Fruit fly (Drosophila melanogaster): Measurements from ENCODE around the gene Krn.

Gene Krn

DNA sequence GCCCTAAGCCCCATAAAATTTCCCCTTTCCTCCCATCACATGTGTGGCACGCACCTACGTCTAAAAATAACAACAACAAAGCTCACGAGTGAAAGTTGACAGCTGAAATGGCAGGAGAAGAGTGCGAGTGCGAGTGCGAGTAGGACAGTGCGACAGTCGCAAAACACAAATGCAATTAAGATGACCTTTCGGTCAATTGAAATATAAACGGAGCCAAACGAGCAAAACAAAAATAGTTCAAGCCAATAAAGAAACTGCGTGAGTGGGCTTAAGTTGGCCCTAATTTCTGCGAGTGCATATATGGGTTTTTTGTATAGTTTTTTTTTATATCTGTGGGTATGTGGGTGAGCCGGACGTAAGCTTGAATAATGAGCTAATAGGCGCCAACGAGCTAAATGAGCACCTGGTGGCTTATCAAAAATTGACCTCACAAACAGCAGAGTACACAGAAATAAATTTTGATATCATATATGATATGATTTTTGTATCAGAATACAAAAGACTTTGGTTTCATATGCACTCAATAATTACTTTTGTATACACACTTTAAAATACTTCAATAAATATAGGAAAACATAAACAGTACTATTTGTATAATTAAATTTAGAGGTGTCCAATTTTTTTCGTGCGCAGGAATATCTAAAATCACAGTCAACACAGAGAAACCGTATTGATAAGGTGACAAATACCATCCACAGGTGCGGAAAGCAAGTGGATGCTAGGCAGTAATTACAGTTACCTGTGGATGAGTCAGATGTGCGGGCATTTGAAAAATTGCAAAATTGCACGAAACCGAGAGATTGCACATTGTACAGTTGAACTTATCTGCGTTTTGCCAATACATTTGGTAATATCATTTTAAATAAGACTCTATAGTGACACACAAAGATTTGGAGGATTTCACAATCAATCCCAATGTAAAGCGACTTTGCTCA, 2.1 kb downstream of the Krn start (continued):
- no peak for TF ChIP-seq CG8765 (GFP tag; IDR thresholded peaks at IDR 0.05)
- TF ChIP-seq CG6254 (GFP tag; optimal IDR thresholded peaks at IDR 0.05) = peak; percentile 2
- no peak for TF ChIP-seq gro (GFP tag; optimal IDR thresholded peaks at IDR 0.05)
- TF ChIP-seq bbx (GFP tag; IDR thresholded peaks at IDR 0.05; ENCODE audit: partially characterized antibody) = no peak
- TF ChIP-seq CG4328 (GFP tag; optimal IDR thresholded peaks at IDR 0.05) = no peak
- no peak for TF ChIP-seq az2 (GFP tag; optimal IDR thresholded peaks at IDR 0.05)
- no peak for TF ChIP-seq CG1603 (tag; optimal IDR thresholded peaks at IDR 0.05)
- peak; percentile 34 for TF ChIP-seq exex (tag; optimal IDR thresholded peaks at IDR 0.05)
- TF ChIP-seq cato (GFP tag; optimal IDR thresholded peaks at IDR 0.05; ENCODE audit: borderline replicate concordance) = peak; percentile 28
- TF ChIP-seq sim (GFP tag; IDR thresholded peaks at IDR 0.05) = 0 out of 2 replicates have a peak, but pooled peaks have one; percentile 13
- TF ChIP-seq Sox102F (GFP tag; optimal IDR thresholded peaks at IDR 0.05) = peak; percentile 34
- TF ChIP-seq CG11504 (tag; optimal IDR thresholded peaks at IDR 0.05) = peak; percentile 43
- TF ChIP-seq CG1602 (GFP tag; optimal IDR thresholded peaks at IDR 0.05) = no peak
- no peak for TF ChIP-seq disco-r (GFP tag; optimal IDR thresholded peaks at IDR 0.05)
- no peak for TF ChIP-seq BtbVII (GFP tag; optimal IDR thresholded peaks at IDR 0.05)
- no peak for TF ChIP-seq Side (GFP tag; optimal IDR thresholded peaks at IDR 0.05)
- no peak for TF ChIP-seq CoRest (tag; optimal IDR thresholded peaks at IDR 0.05)
- no peak for TF ChIP-seq Dbx (GFP tag; IDR thresholded peaks at IDR 0.05)
- TF ChIP-seq CG12219 (GFP tag; optimal IDR thresholded peaks at IDR 0.05) = no peak
- TF ChIP-seq CG17912 (GFP tag; optimal IDR thresholded peaks at IDR 0.05) = no peak
- TF ChIP-seq CG11560 (tag; IDR thresholded peaks at IDR 0.05) = no peak
- TF ChIP-seq grn (GFP tag; optimal IDR thresholded peaks at IDR 0.05) = no peak
- peak; percentile 2 for TF ChIP-seq CG17568 (GFP tag; optimal IDR thresholded peaks at IDR 0.05)
- TF ChIP-seq CG12071 (GFP tag; optimal IDR thresholded peaks at IDR 0.05) = no peak
- no peak for TF ChIP-seq D (optimal IDR thresholded peaks at IDR 0.05)
- no peak for TF ChIP-seq D (GFP tag; optimal IDR thresholded peaks at IDR 0.05)
- peak; percentile 33 for TF ChIP-seq CG13296 (GFP tag; optimal IDR thresholded peaks at IDR 0.05)
- TF ChIP-seq Ssrp (tag; optimal IDR thresholded peaks at IDR 0.05) = peak; percentile 23
- TF ChIP-seq maf-S (GFP tag; optimal IDR thresholded peaks at IDR 0.05) = no peak
- TF ChIP-seq CG12769 (tag; optimal IDR thresholded peaks at IDR 0.05) = no peak
- TF ChIP-seq z (GFP tag; IDR thresholded peaks at IDR 0.05) = 0 out of 3 replicates have a peak, but pooled peaks have one; percentile 40
- peak; percentile 9 for TF ChIP-seq Atf-2 (GFP tag; optimal IDR thresholded peaks at IDR 0.05)
- TF ChIP-seq H15 (GFP tag; IDR thresholded peaks at IDR 0.05) = no peak
- TF ChIP-seq fd96Cb (tag; optimal IDR thresholded peaks at IDR 0.05) = no peak
- TF ChIP-seq CG15011 (GFP tag; optimal IDR thresholded peaks at IDR 0.05) = no peak
- TF ChIP-seq CG16813 (GFP tag; IDR thresholded peaks at IDR 0.05; ENCODE audit: partially characterized antibody) = no peak
- TF ChIP-seq eve (GFP tag; optimal IDR thresholded peaks at IDR 0.05) = peak in 1 of 2 experiments; percentile 30
- TF ChIP-seq al (GFP tag; IDR thresholded peaks at IDR 0.05) = peak; percentile 9; the same call in 1 of the 2 replicates
- no peak for TF ChIP-seq Sin3A (optimal IDR thresholded peaks at IDR 0.05)
- TF ChIP-seq CG15073 (GFP tag; optimal IDR thresholded peaks at IDR 0.05) = no peak
- peak; percentile 22; the same call in 1 of the 2 replicates for TF ChIP-seq E2f2 (GFP tag; IDR thresholded peaks at IDR 0.05)
- TF ChIP-seq CG2120 (GFP tag; optimal IDR thresholded peaks at IDR 0.05) = peak; percentile 39
- peak; percentile 69 for TF ChIP-seq sens (GFP tag)
- peak; percentile 35 for TF ChIP-seq CG8924 (tag; optimal IDR thresholded peaks at IDR 0.05)
- no peak; the same call in 1 of the 2 replicates for TF ChIP-seq CG4360 (GFP tag; IDR thresholded peaks at IDR 0.05)
- TF ChIP-seq Ada2b (GFP tag; IDR thresholded peaks at IDR 0.05) = no peak
- no peak for TF ChIP-seq hth (optimal IDR thresholded peaks at IDR 0.05)
- TF ChIP-seq CG16779 (GFP tag; IDR thresholded peaks at IDR 0.05) = no peak
- TF ChIP-seq row (GFP tag; IDR thresholded peaks at IDR 0.05) = peak; percentile 52; the same call in 2 of the 3 replicates
- TF ChIP-seq CG32532 (GFP tag; IDR thresholded peaks at IDR 0.05) = 0 out of 2 replicates have a peak, but pooled peaks have one; percentile 24

Data from whole organism, embryonic.